Worm (Caenorhabditis elegans) whole organism, L4 larva: ENCODE measurements around the gene srbc-38.

Experiments
- aha-1 ChIP-seq: fragments of 150-350 bp; peaks from one replicate; lab custom pipeline; 2014; ENCODE audit warnings: missing biosample characterization, missing genetic modification characterization
- daf-19 ChIP-seq: fragments of 200-800 bp; sonication (Bioruptor generic); conservative IDR thresholded peaks from 2 replicates; pipeline ENCODE4 v1.3.6; 2022; ENCODE audit warnings: missing genetic modification characterization, missing compliant biosample characterization
- dpl-1 ChIP-seq: fragments of 150-350 bp; optimal IDR thresholded peaks from 2 replicates; lab custom pipeline; 2014; ENCODE audit warnings: missing biosample characterization, missing genetic modification reagents, missing genetic modification characterization
- lin-13 ChIP-seq: fragments of 150-350 bp; optimal IDR thresholded peaks from 2 replicates; lab custom pipeline; 2014; ENCODE audit warnings: missing biosample characterization, missing genetic modification reagents, missing genetic modification characterization
- lin-29 ChIP-seq: fragments of 200-800 bp; sonication (Bioruptor generic); IDR thresholded peaks from 2 replicates; pipeline ENCODE4 v1.3.6; 2022; ENCODE audit warnings: missing genetic modification reagents, missing genetic modification characterization, missing compliant biosample characterization
- lsy-2 ChIP-seq, 2 experiments: fragments of 150-350 bp in 1 of 2; sonication (generic microtip) in 1 of 2; optimal IDR thresholded peaks; 2 replicates each; lab custom pipeline; 2014 to 2017; ENCODE audit warnings: missing biosample characterization in 2 of 2, missing genetic modification characterization in 2 of 2
- nhr-237 ChIP-seq: sonication (generic microtip); optimal IDR thresholded peaks from 2 replicates; lab custom pipeline; 2017; ENCODE audit warnings: missing biosample characterization, missing genetic modification characterization
- nhr-25 ChIP-seq: sonication (generic microtip); optimal IDR thresholded peaks from 2 replicates; lab custom pipeline; 2017; ENCODE audit warnings: missing genetic modification characterization, mild to moderate bottlenecking, missing compliant biosample characterization, antibody characterized with exemption, moderate library complexity, borderline replicate concordance; ENCODE audit not compliant: insufficient read depth
- nhr-77 ChIP-seq: fragments of 150-350 bp; optimal IDR thresholded peaks from 2 replicates; lab custom pipeline; 2014; ENCODE audit warnings: missing biosample characterization, missing genetic modification characterization
- skn-1 ChIP-seq: fragments of 150-350 bp; optimal IDR thresholded peaks from 2 replicates; lab custom pipeline; 2014; ENCODE audit warnings: missing biosample characterization, missing genetic modification characterization
- unc-130 ChIP-seq: sonication (generic microtip); optimal IDR thresholded peaks from 2 replicates; lab custom pipeline; 2016; ENCODE audit warnings: missing genetic modification reagents, missing genetic modification characterization, missing compliant biosample characterization
- zag-1 ChIP-seq: fragments of 150-350 bp; optimal IDR thresholded peaks from 2 replicates; lab custom pipeline; 2014; ENCODE audit warnings: missing biosample characterization, missing genetic modification characterization
- zip-2 ChIP-seq: fragments of 150-350 bp; optimal IDR thresholded peaks from 2 replicates; lab custom pipeline; 2014; ENCODE audit warnings: missing biosample characterization, missing genetic modification characterization

DNA sequence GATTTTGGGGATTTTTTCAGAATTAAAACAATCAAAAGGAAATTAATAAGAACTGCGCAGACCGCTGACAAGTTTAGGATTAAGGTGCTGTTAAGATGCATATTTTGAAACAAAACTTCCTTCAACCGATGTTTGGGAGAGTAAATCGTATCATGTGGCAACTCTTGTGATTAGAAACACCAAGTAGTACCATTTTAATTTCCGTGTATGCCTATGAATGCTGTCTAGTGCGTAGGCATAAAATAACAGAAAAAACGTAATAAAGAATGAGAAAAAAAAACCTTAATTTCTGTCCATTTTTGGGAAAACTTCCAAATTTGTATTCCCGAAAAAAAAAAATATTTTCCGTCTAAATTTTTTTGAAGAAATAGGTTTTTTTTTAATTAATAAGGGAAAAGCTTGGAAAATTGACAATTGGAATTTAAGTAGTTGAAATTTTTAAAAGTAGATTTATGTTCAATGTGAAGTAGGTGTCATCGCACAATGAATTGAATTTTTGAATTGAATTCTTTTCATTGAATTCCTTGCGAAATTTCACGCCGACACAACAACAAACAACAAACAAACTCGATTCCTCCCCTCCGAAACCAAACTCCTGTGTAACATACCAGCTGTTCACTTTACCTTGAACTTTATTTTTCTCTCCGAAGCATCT is 45.8 kb downstream of the srbc-38 start, which contains the start of the genes str-262 and srp-1:
- TF ChIP-seq daf-19 (GFP tag; lab: Robert Waterston, UW) = no peak
- TF ChIP-seq dpl-1 (GFP tag; lab: Kevin White, UChicago) = no peak
- TF ChIP-seq aha-1 (tag; lab: Kevin White, UChicago) = no peak
- TF ChIP-seq nhr-77 = no peak
- no peak for TF ChIP-seq nhr-237 (tag; lab: Kevin White, UChicago)
- TF ChIP-seq skn-1 (tag; lab: Kevin White, UChicago) = no peak
- TF ChIP-seq zip-2 = no peak
- TF ChIP-seq lsy-2 (tag; optimal IDR thresholded peaks at IDR 0.05; lab: Kevin White, UChicago) = no peak
- TF ChIP-seq zag-1 (tag; lab: Kevin White, UChicago) = no peak
- TF ChIP-seq nhr-25 (tag; lab: Kevin White, UChicago) = no peak
- no peak for TF ChIP-seq lin-13 (GFP tag; lab: Kevin White, UChicago)
- no peak for TF ChIP-seq lin-29 (GFP tag; lab: Robert Waterston, UW)
- TF ChIP-seq unc-130 (GFP tag; lab: Kevin White, UChicago) = no peak
